Fruit fly (Drosophila melanogaster): ENCODE results near the gene CG34451.

dm6 chr3L:15657290-15657689, 34.6 kb downstream of the CG34451 start, which contains the start of the genes Eig71Ef and Eig71Eg:
- no peak for TF ChIP-seq psq (optimal IDR thresholded peaks at IDR 0.05)
- no peak for TF ChIP-seq pan (optimal IDR thresholded peaks at IDR 0.05)
- TF ChIP-seq usp (GFP tag; optimal IDR thresholded peaks at IDR 0.05), result no peak
- TF ChIP-seq Dll (optimal IDR thresholded peaks at IDR 0.05), result no peak

Data from whole organism.